Fruit fly (Drosophila melanogaster) whole organism, embryonic: ENCODE measurements around the gene CG15629.
A peak's percentile ranks its signal among the peaks of the same experiment; 100 is the strongest.

ENCODE experiments used
- Atf6 ChIP-seq: fragments of 200-800 bp; sonication (Bioruptor generic); IDR thresholded peaks from 2 replicates; pipeline ENCODE4 v1.3.6; 2022; ENCODE audit warnings: missing biosample characterization, missing genetic modification characterization
- CG10267 ChIP-seq: fragments of 200-800 bp; sonication (Bioruptor generic); optimal IDR thresholded peaks from 2 replicates; lab custom pipeline; 2018; ENCODE audit warnings: missing biosample characterization, mild to moderate bottlenecking, missing genetic modification characterization, moderate library complexity
- CG11504 ChIP-seq: fragments of 200-800 bp; sonication (Bioruptor generic); optimal IDR thresholded peaks from 3 replicates; lab custom pipeline; 2019; ENCODE audit warnings: missing biosample characterization, mild to moderate bottlenecking, missing genetic modification characterization, moderate library complexity
- CG12659 ChIP-seq: fragments of 200-800 bp; sonication (Bioruptor generic); optimal IDR thresholded peaks from 3 replicates; lab custom pipeline; 2017; ENCODE audit warnings: mild to moderate bottlenecking, missing biosample characterization, missing genetic modification reagents, missing genetic modification characterization
- CG13296 ChIP-seq: fragments of 200-800 bp; sonication (Bioruptor generic); optimal IDR thresholded peaks from 3 replicates; lab custom pipeline; 2018; ENCODE audit warnings: missing biosample characterization, mild to moderate bottlenecking, missing genetic modification characterization
- CG13424 ChIP-seq: fragments of 200-800 bp; sonication (Bioruptor generic); optimal IDR thresholded peaks from 2 replicates; lab custom pipeline; 2019; ENCODE audit warnings: missing biosample characterization, mild to moderate bottlenecking, missing genetic modification characterization, moderate library complexity
- CG13894 ChIP-seq: fragments of 200-800 bp; sonication (Bioruptor generic); optimal IDR thresholded peaks from 3 replicates; lab custom pipeline; 2018; ENCODE audit warnings: missing biosample characterization, mild to moderate bottlenecking, missing genetic modification characterization, moderate library complexity
- CG14441 ChIP-seq: fragments of 200-800 bp; sonication (Bioruptor generic); IDR thresholded peaks from 2 replicates; pipeline ENCODE4 v1.3.6; 2022; ENCODE audit warnings: missing biosample characterization, missing genetic modification characterization
- CG15011 ChIP-seq: fragments of 200-800 bp; sonication (Bioruptor generic); optimal IDR thresholded peaks from 3 replicates; lab custom pipeline; 2018; ENCODE audit warnings: missing biosample characterization, mild to moderate bottlenecking, missing genetic modification characterization
- CG17186 ChIP-seq: fragments of 200-800 bp; sonication (Bioruptor generic); optimal IDR thresholded peaks from 3 replicates; lab custom pipeline; 2017; ENCODE audit warnings: missing biosample characterization, missing genetic modification reagents, missing genetic modification characterization
- CG17361 ChIP-seq: fragments of 200-800 bp; sonication (Bioruptor generic); IDR thresholded peaks from 3 replicates; pipeline ENCODE4 v1.3.6; 2022; ENCODE audit warnings: missing biosample characterization, missing genetic modification characterization
- CG17912 ChIP-seq: fragments of 200-800 bp; sonication (Bioruptor generic); optimal IDR thresholded peaks from 2 replicates; lab custom pipeline; 2018; ENCODE audit warnings: missing biosample characterization, mild to moderate bottlenecking, missing genetic modification characterization
- CG1832 ChIP-seq: fragments of 200-800 bp; sonication (Bioruptor generic); optimal IDR thresholded peaks from 2 replicates; lab custom pipeline; 2017; ENCODE audit warnings: missing biosample characterization, mild to moderate bottlenecking, missing genetic modification characterization, inconsistent platforms
- CG18599 ChIP-seq: fragments of 200-800 bp; sonication (Bioruptor generic); optimal IDR thresholded peaks from 3 replicates; lab custom pipeline; 2017; ENCODE audit warnings: missing biosample characterization, missing genetic modification characterization, mild to moderate bottlenecking, moderate library complexity, missing genetic modification reagents
- CG2678 ChIP-seq: fragments of 200-800 bp; sonication (Bioruptor generic); optimal IDR thresholded peaks from 3 replicates; lab custom pipeline; 2019; ENCODE audit warnings: missing biosample characterization, mild to moderate bottlenecking, missing genetic modification characterization, moderate library complexity
- CG2712 ChIP-seq: fragments of 200-800 bp; optimal IDR thresholded peaks from 3 replicates; lab custom pipeline; 2019; ENCODE audit warnings: missing biosample characterization, mild to moderate bottlenecking, missing genetic modification characterization, moderate library complexity
- CG2889 ChIP-seq: fragments of 200-800 bp; sonication (Bioruptor generic); IDR thresholded peaks from 3 replicates; pipeline ENCODE4 v1.3.6; 2022; ENCODE audit warnings: missing biosample characterization, missing genetic modification characterization
- CG31441 ChIP-seq: fragments of 200-800 bp; sonication (Bioruptor generic); IDR thresholded peaks from 2 replicates; pipeline ENCODE4 v1.3.6; 2022; ENCODE audit warnings: missing biosample characterization, missing genetic modification characterization
- CG3281 ChIP-seq: fragments of 200-800 bp; sonication (Bioruptor generic); optimal IDR thresholded peaks from 3 replicates; lab custom pipeline; 2017; ENCODE audit warnings: missing biosample characterization, mild to moderate bottlenecking, missing genetic modification characterization
- CG3407 ChIP-seq: fragments of 200-800 bp; sonication (Bioruptor generic); optimal IDR thresholded peaks from 2 replicates; lab custom pipeline; 2018; ENCODE audit warnings: missing biosample characterization, mild to moderate bottlenecking, missing genetic modification characterization
- CG3726 ChIP-seq: fragments of 200-800 bp; sonication (Bioruptor generic); IDR thresholded peaks from 3 replicates; pipeline ENCODE4, ENCODE4 v1.3.6; 2022; ENCODE audit warnings: missing biosample characterization, missing genetic modification characterization
- CG7839 ChIP-seq: fragments of 200-800 bp; sonication (Bioruptor generic); optimal IDR thresholded peaks from 3 replicates; lab custom pipeline; 2018; ENCODE audit warnings: missing biosample characterization, mild to moderate bottlenecking, missing genetic modification characterization, moderate library complexity
- CG8359 ChIP-seq: fragments of 200-800 bp; sonication (Bioruptor generic); optimal IDR thresholded peaks from 2 replicates; lab custom pipeline; 2017; ENCODE audit warnings: missing biosample characterization, mild to moderate bottlenecking, missing genetic modification characterization, borderline replicate concordance
- CG8924 ChIP-seq: fragments of 200-800 bp; optimal IDR thresholded peaks from 3 replicates; lab custom pipeline; 2019; ENCODE audit warnings: missing biosample characterization, mild to moderate bottlenecking, missing genetic modification characterization, moderate library complexity
- Deaf1 ChIP-seq: fragments of 200-800 bp; optimal IDR thresholded peaks from 3 replicates; lab custom pipeline; 2019; ENCODE audit warnings: missing biosample characterization, mild to moderate bottlenecking, missing genetic modification characterization, moderate library complexity
- Doc2 ChIP-seq: fragments of 200-800 bp; sonication (Bioruptor generic); IDR thresholded peaks from 2 replicates; pipeline ENCODE4 v1.3.6; 2022; ENCODE audit warnings: missing biosample characterization, missing genetic modification characterization
- E2f1 ChIP-seq: fragments of 200-800 bp; sonication (Bioruptor generic); IDR thresholded peaks from 2 replicates; pipeline ENCODE4 v1.3.6; 2022; ENCODE audit warnings: missing biosample characterization, missing genetic modification characterization
- Fer1 ChIP-seq: fragments of 200-800 bp; sonication (Bioruptor generic); optimal IDR thresholded peaks from 2 replicates; lab custom pipeline; 2017; ENCODE audit warnings: missing biosample characterization, mild to moderate bottlenecking, missing genetic modification characterization
- Gsc ChIP-seq: fragments of 200-800 bp; sonication (Bioruptor generic); IDR thresholded peaks from 2 replicates; pipeline ENCODE4 v1.3.6; 2022; ENCODE audit warnings: missing biosample characterization, missing genetic modification characterization
- HHEX ChIP-seq: fragments of 200-800 bp; sonication (Bioruptor generic); optimal IDR thresholded peaks from 3 replicates; lab custom pipeline; 2017; ENCODE audit warnings: missing biosample characterization, mild to moderate bottlenecking, missing genetic modification characterization, missing genetic modification reagents
- HmgZ ChIP-seq: fragments of 200-800 bp; sonication (Bioruptor generic); optimal IDR thresholded peaks from 2 replicates; lab custom pipeline; 2018; ENCODE audit warnings: missing biosample characterization, mild to moderate bottlenecking, missing genetic modification characterization
- Hr51 ChIP-seq, 2 experiments: fragments of 200-800 bp; sonication (Bioruptor generic); optimal IDR thresholded peaks; 2 replicates in 1 of 2; 3 replicates in 1 of 2; lab custom pipeline; 2016 to 2018; ENCODE audit warnings: missing biosample characterization in 2 of 2, missing genetic modification characterization in 2 of 2, mild to moderate bottlenecking in 1 of 2, moderate library complexity in 1 of 2
- Med ChIP-seq: fragments of 200-800 bp; sonication (Bioruptor generic); peaks from one replicate; lab custom pipeline; 2016; ENCODE audit warnings: missing biosample characterization, missing genetic modification characterization, mild to moderate bottlenecking, inconsistent platforms, moderate library complexity
- NC2β ChIP-seq: fragments of 200-800 bp; sonication (Bioruptor generic); optimal IDR thresholded peaks from 2 replicates; lab custom pipeline; 2016; ENCODE audit warnings: missing biosample characterization, missing genetic modification characterization
- Nf-YA ChIP-seq: fragments of 200-800 bp; sonication (Bioruptor generic); IDR thresholded peaks from 2 replicates; pipeline ENCODE4 v1.3.6; 2022; ENCODE audit warnings: missing biosample characterization, missing genetic modification characterization
- Ptx1 ChIP-seq: fragments of 200-800 bp; sonication (Bioruptor generic); IDR thresholded peaks from 2 replicates; pipeline ENCODE4 v1.3.6; 2022; ENCODE audit warnings: missing biosample characterization, missing genetic modification characterization
- Six4 ChIP-seq: fragments of 200-800 bp; sonication (Bioruptor generic); optimal IDR thresholded peaks from 2 replicates; lab custom pipeline; 2016; ENCODE audit warnings: missing biosample characterization, missing genetic modification characterization
- Spps ChIP-seq: fragments of 200-800 bp; sonication (Bioruptor generic); optimal IDR thresholded peaks from 2 replicates; lab custom pipeline; 2018; ENCODE audit warnings: missing biosample characterization, mild to moderate bottlenecking, missing genetic modification characterization
- Ssrp ChIP-seq: fragments of 200-800 bp; sonication (Bioruptor generic); optimal IDR thresholded peaks from 2 replicates; lab custom pipeline; 2018; ENCODE audit warnings: missing biosample characterization, mild to moderate bottlenecking, missing genetic modification characterization, moderate library complexity
- bsh ChIP-seq, 2 experiments: fragments of 200-800 bp; sonication (Bioruptor generic); optimal IDR thresholded peaks; 2 replicates each; lab custom pipeline; 2017 to 2018; ENCODE audit warnings: mild to moderate bottlenecking in 2 of 2, missing biosample characterization in 2 of 2, missing genetic modification characterization in 2 of 2, moderate library complexity in 1 of 2
- corto ChIP-seq: fragments of 200-800 bp; sonication (Bioruptor generic); optimal IDR thresholded peaks from 2 replicates; lab custom pipeline; 2016; ENCODE audit warnings: missing biosample characterization, mild to moderate bottlenecking, missing genetic modification characterization, moderate library complexity
- dysf ChIP-seq: fragments of 200-800 bp; sonication (Bioruptor generic); IDR thresholded peaks from 3 replicates; pipeline ENCODE4 v1.3.6; 2022; ENCODE audit warnings: missing biosample characterization, missing genetic modification characterization
- h ChIP-seq: fragments of >200 bp; optimal IDR thresholded peaks from 2 replicates; lab custom pipeline; 2017
- kah ChIP-seq: fragments of 200-800 bp; sonication (Bioruptor generic); optimal IDR thresholded peaks from 2 replicates; lab custom pipeline; 2018; ENCODE audit warnings: missing biosample characterization, mild to moderate bottlenecking, missing genetic modification characterization
- otp ChIP-seq: fragments of 200-800 bp; sonication (Bioruptor generic); IDR thresholded peaks from 3 replicates; pipeline ENCODE4, ENCODE4 v1.3.6; 2022; ENCODE audit warnings: missing biosample characterization, missing genetic modification characterization
- prd ChIP-seq, 3 experiments: fragments of >200 bp in 2 of 3; fragments of 200-800 bp in 1 of 3; sonication (Bioruptor generic) in 1 of 3; optimal IDR thresholded peaks in 2 of 3; IDR thresholded peaks in 1 of 3; 2 replicates in 2 of 3; 3 replicates in 1 of 3; pipeline versions ENCODE4 v1.3.6 to Lab custom; 2017 to 2022; ENCODE audit warnings: missing biosample characterization in 1 of 3, missing genetic modification characterization in 1 of 3
- rib ChIP-seq: fragments of 200-800 bp; sonication (Bioruptor generic); IDR thresholded peaks from 2 replicates; pipeline ENCODE4 v1.3.6; 2022; ENCODE audit warnings: missing biosample characterization, missing genetic modification characterization
- trem ChIP-seq: fragments of 200-800 bp; optimal IDR thresholded peaks from 3 replicates; lab custom pipeline; 2019; ENCODE audit warnings: missing biosample characterization, mild to moderate bottlenecking, missing genetic modification characterization, moderate library complexity
- tup ChIP-seq: fragments of 200-800 bp; sonication (Bioruptor generic); optimal IDR thresholded peaks from 2 replicates; lab custom pipeline; 2016; ENCODE audit warnings: missing biosample characterization, mild to moderate bottlenecking, missing genetic modification characterization, moderate library complexity
- vvl ChIP-seq: fragments of 200-800 bp; sonication (Bioruptor generic); IDR thresholded peaks from 2 replicates; pipeline ENCODE4 v1.3.6; 2022; ENCODE audit warnings: missing biosample characterization, missing genetic modification characterization

Gene CG15629

dm6 chr2L:4856118-4856517 is 43.3 kb downstream of the CG15629 start (continued):
- TF ChIP-seq CG7839 (tag; lab: Kevin White, UChicago) = peak; percentile 78
- no peak for TF ChIP-seq CG17186 (GFP tag; lab: Kevin White, UChicago)
- peak; percentile 58 for TF ChIP-seq HHEX (GFP tag; lab: Kevin White, UChicago)
- peak; percentile 53 for TF ChIP-seq CG13296 (GFP tag; lab: Kevin White, UChicago)
- peak in 1 of 2 experiments; percentile 78 for TF ChIP-seq Hr51 (GFP tag; optimal IDR thresholded peaks at IDR 0.05; lab: Kevin White, UChicago)
- TF ChIP-seq Ptx1 (GFP tag; lab: Robert Waterston, UW) = peak; percentile 53
- peak; percentile 72 for TF ChIP-seq CG10267
- no peak for TF ChIP-seq CG3726
- TF ChIP-seq prd (optimal IDR thresholded peaks at IDR 0.05; lab: Kevin White, UChicago) = no peak
- peak; percentile 64; the same call in 2 of the 3 replicates for TF ChIP-seq prd (GFP tag; IDR thresholded peaks at IDR 0.05; lab: Robert Waterston, UW)
- TF ChIP-seq CG13424 (tag; lab: Kevin White, UChicago) = peak; percentile 76
- TF ChIP-seq HmgZ = peak; percentile 35
- no peak for TF ChIP-seq Nf-YA
- peak; percentile 73 for TF ChIP-seq CG11504 (tag; lab: Kevin White, UChicago)
- TF ChIP-seq CG2712 = peak; percentile 86
- peak; percentile 20 for TF ChIP-seq kah (GFP tag; lab: Kevin White, UChicago)
- TF ChIP-seq CG14441 (GFP tag; lab: Robert Waterston, UW) = peak; percentile 63
- peak; percentile 62 for TF ChIP-seq CG3281 (GFP tag; lab: Kevin White, UChicago)
- peak; percentile 33 for TF ChIP-seq CG8359
- peak; percentile 35 for TF ChIP-seq CG13894 (tag; lab: Kevin White, UChicago)
- peak; percentile 84 for TF ChIP-seq CG2678 (tag; lab: Kevin White, UChicago)
- TF ChIP-seq Fer1 (GFP tag; lab: Kevin White, UChicago) = peak; percentile 76
- TF ChIP-seq Ssrp = peak; percentile 37
- peak; percentile 80 for TF ChIP-seq CG17361
- TF ChIP-seq dysf = peak; percentile 52; the same call in 1 of the 3 replicates
- no peak for TF ChIP-seq Doc2 (GFP tag; lab: Robert Waterston, UW)
- no peak for TF ChIP-seq h (lab: Kevin White, UChicago)
- TF ChIP-seq E2f1 = no peak
- no peak for TF ChIP-seq NC2β (GFP tag; lab: Kevin White, UChicago)
- TF ChIP-seq Six4 (GFP tag; lab: Kevin White, UChicago) = peak; percentile 45
- peak; percentile 84 for TF ChIP-seq CG31441 (GFP tag; lab: Robert Waterston, UW)
- TF ChIP-seq Gsc (GFP tag; lab: Robert Waterston, UW) = no peak
- peak; percentile 57 for TF ChIP-seq Spps (tag; lab: Kevin White, UChicago)
- peak; percentile 71 for TF ChIP-seq Med
- peak; percentile 75 for TF ChIP-seq CG8924 (tag; lab: Kevin White, UChicago)
- no peak for TF ChIP-seq corto (GFP tag; lab: Kevin White, UChicago)
- TF ChIP-seq CG3407 (GFP tag; lab: Kevin White, UChicago) = peak; percentile 58
- TF ChIP-seq Atf6 (GFP tag; lab: Robert Waterston, UW) = peak; percentile 53; the same call in 1 of the 2 replicates
- TF ChIP-seq CG2889 = peak; percentile 41; the same call in 1 of the 3 replicates
- peak; percentile 12 for TF ChIP-seq Deaf1 (tag; lab: Kevin White, UChicago)
- TF ChIP-seq bsh (GFP tag; optimal IDR thresholded peaks at IDR 0.05; lab: Kevin White, UChicago) = peak in 1 of 2 experiments; percentile 61
- TF ChIP-seq CG15011 (GFP tag; lab: Kevin White, UChicago) = peak; percentile 45
- no peak for TF ChIP-seq CG1832
- no peak for TF ChIP-seq tup (GFP tag; lab: Kevin White, UChicago)
- TF ChIP-seq CG17912 (GFP tag; lab: Kevin White, UChicago) = no peak
- TF ChIP-seq CG18599 (GFP tag; lab: Kevin White, UChicago) = peak; percentile 80
- peak; percentile 65; the same call in 2 of the 3 replicates for TF ChIP-seq otp (GFP tag; lab: Robert Waterston, UW)
- peak; percentile 67 for TF ChIP-seq trem
- TF ChIP-seq CG12659 (GFP tag; lab: Kevin White, UChicago) = peak; percentile 48
- TF ChIP-seq rib (GFP tag; lab: Robert Waterston, UW) = no peak
- peak; percentile 70 for TF ChIP-seq vvl (GFP tag; lab: Robert Waterston, UW)
